Fruit fly (Drosophila melanogaster) whole organism, embryonic: Measurements from ENCODE around the gene CG7231.

ENCODE experiments used
- Atf-2 ChIP-seq: fragments of 200-800 bp; sonication (Bioruptor generic); optimal IDR thresholded peaks from 2 replicates; lab custom pipeline; 2016; ENCODE audit warnings: missing biosample characterization, missing genetic modification characterization
- Atf6 ChIP-seq: fragments of 200-800 bp; sonication (Bioruptor generic); IDR thresholded peaks from 2 replicates; pipeline ENCODE4 v1.3.6; 2022; ENCODE audit warnings: missing biosample characterization, missing genetic modification characterization
- C15 ChIP-seq: fragments of 200-800 bp; sonication (Bioruptor generic); IDR thresholded peaks from 3 replicates; pipeline ENCODE4 v1.3.6; 2022; ENCODE audit warnings: missing biosample characterization, missing genetic modification characterization
- CG1024 ChIP-seq: fragments of 200-800 bp; sonication (Bioruptor generic); IDR thresholded peaks from 2 replicates; pipeline ENCODE4 v1.3.6; 2022; ENCODE audit warnings: missing biosample characterization, missing genetic modification characterization
- CG10274 ChIP-seq: fragments of 200-800 bp; sonication (Bioruptor generic); optimal IDR thresholded peaks from 3 replicates; lab custom pipeline; 2017; ENCODE audit warnings: missing biosample characterization, mild to moderate bottlenecking, missing genetic modification characterization
- CG10543 ChIP-seq: fragments of 200-800 bp; sonication (Bioruptor generic); optimal IDR thresholded peaks from 3 replicates; lab custom pipeline; 2017; ENCODE audit warnings: missing biosample characterization, mild to moderate bottlenecking, missing genetic modification characterization, moderate library complexity
- CG11085 ChIP-seq: fragments of 200-800 bp; sonication (Bioruptor generic); IDR thresholded peaks from 2 replicates; pipeline ENCODE4 v1.3.6; 2022; ENCODE audit warnings: missing biosample characterization, missing genetic modification characterization
- CG11398 ChIP-seq: fragments of 200-800 bp; sonication (Bioruptor generic); optimal IDR thresholded peaks from 2 replicates; lab custom pipeline; 2016; ENCODE audit warnings: missing biosample characterization, missing genetic modification characterization
- CG11696 ChIP-seq: fragments of 200-800 bp; sonication (Bioruptor generic); IDR thresholded peaks from 2 replicates; pipeline ENCODE4 v1.3.6; 2022; ENCODE audit warnings: missing biosample characterization, missing genetic modification characterization
- CG12769 ChIP-seq: fragments of 200-800 bp; sonication (Bioruptor generic); optimal IDR thresholded peaks from 2 replicates; lab custom pipeline; 2019; ENCODE audit warnings: missing biosample characterization, mild to moderate bottlenecking, missing genetic modification characterization, moderate library complexity
- CG13287 ChIP-seq: fragments of 200-800 bp; sonication (Bioruptor generic); IDR thresholded peaks from 2 replicates; pipeline ENCODE4 v1.3.6; 2022; ENCODE audit warnings: missing biosample characterization, missing genetic modification characterization; ENCODE audit not compliant: partially characterized antibody
- CG13894 ChIP-seq: fragments of 200-800 bp; sonication (Bioruptor generic); optimal IDR thresholded peaks from 3 replicates; lab custom pipeline; 2018; ENCODE audit warnings: missing biosample characterization, mild to moderate bottlenecking, missing genetic modification characterization, moderate library complexity
- CG14667 ChIP-seq: fragments of 200-800 bp; sonication (Bioruptor generic); IDR thresholded peaks from 2 replicates; pipeline ENCODE4 v1.3.6; 2022; ENCODE audit warnings: missing biosample characterization, missing genetic modification characterization
- CG15011 ChIP-seq: fragments of 200-800 bp; sonication (Bioruptor generic); optimal IDR thresholded peaks from 3 replicates; lab custom pipeline; 2018; ENCODE audit warnings: missing biosample characterization, mild to moderate bottlenecking, missing genetic modification characterization
- CG1647 ChIP-seq: fragments of 200-800 bp; sonication (Bioruptor generic); optimal IDR thresholded peaks from 3 replicates; lab custom pipeline; 2016; ENCODE audit warnings: missing biosample characterization, missing genetic modification characterization
- CG17612 ChIP-seq: fragments of 200-800 bp; sonication (Bioruptor generic); IDR thresholded peaks from 2 replicates; pipeline ENCODE4 v1.3.6; 2022; ENCODE audit warnings: missing biosample characterization, missing genetic modification characterization
- CG2678 ChIP-seq: fragments of 200-800 bp; sonication (Bioruptor generic); optimal IDR thresholded peaks from 3 replicates; lab custom pipeline; 2019; ENCODE audit warnings: missing biosample characterization, mild to moderate bottlenecking, missing genetic modification characterization, moderate library complexity
- CG2712 ChIP-seq: fragments of 200-800 bp; optimal IDR thresholded peaks from 3 replicates; lab custom pipeline; 2019; ENCODE audit warnings: missing biosample characterization, mild to moderate bottlenecking, missing genetic modification characterization, moderate library complexity
- CG34376 ChIP-seq: fragments of 200-800 bp; sonication (Bioruptor generic); optimal IDR thresholded peaks from 2 replicates; lab custom pipeline; 2018; ENCODE audit warnings: missing biosample characterization, mild to moderate bottlenecking, missing genetic modification characterization
- CG4282 ChIP-seq: fragments of 200-800 bp; sonication (Bioruptor generic); optimal IDR thresholded peaks from 2 replicates; lab custom pipeline; 2016; ENCODE audit warnings: missing biosample characterization, missing genetic modification characterization
- CG7271 ChIP-seq: fragments of 200-800 bp; sonication (Bioruptor generic); optimal IDR thresholded peaks from 2 replicates; lab custom pipeline; 2018; ENCODE audit warnings: missing biosample characterization, mild to moderate bottlenecking, missing genetic modification characterization, moderate library complexity
- CG8281 ChIP-seq: fragments of 200-800 bp; sonication (Bioruptor generic); optimal IDR thresholded peaks from 2 replicates; lab custom pipeline; 2018; ENCODE audit warnings: missing biosample characterization, mild to moderate bottlenecking, missing genetic modification characterization, moderate library complexity
- CG9437 ChIP-seq: fragments of 200-800 bp; sonication (Bioruptor generic); optimal IDR thresholded peaks from 2 replicates; lab custom pipeline; 2018; ENCODE audit warnings: missing biosample characterization, mild to moderate bottlenecking, missing genetic modification characterization
- Dip3 ChIP-seq: fragments of 200-800 bp; sonication (Bioruptor generic); optimal IDR thresholded peaks from 3 replicates; lab custom pipeline; 2016; ENCODE audit warnings: missing biosample characterization, missing genetic modification characterization
- Eip74EF ChIP-seq, 2 experiments: fragments of 200-800 bp in 1 of 2; fragments of >200 bp in 1 of 2; sonication (Bioruptor generic) in 1 of 2; optimal IDR thresholded peaks; 2 replicates each; lab custom pipeline; 2017 to 2019; ENCODE audit warnings: missing biosample characterization in 2 of 2, missing genetic modification characterization in 2 of 2, mild to moderate bottlenecking in 1 of 2, moderate library complexity in 1 of 2
- Jarid2 ChIP-seq: fragments of 200-800 bp; sonication (Bioruptor generic); optimal IDR thresholded peaks from 3 replicates; lab custom pipeline; 2017; ENCODE audit warnings: mild to moderate bottlenecking, missing biosample characterization, missing genetic modification reagents, missing genetic modification characterization
- MTF-1 ChIP-seq: fragments of 200-800 bp; sonication (Bioruptor generic); optimal IDR thresholded peaks from 2 replicates; lab custom pipeline; 2018; ENCODE audit warnings: missing biosample characterization, mild to moderate bottlenecking, missing genetic modification characterization, borderline replicate concordance
- Sin3A ChIP-seq: fragments of >200 bp; optimal IDR thresholded peaks from 2 replicates; lab custom pipeline; 2018
- bowl ChIP-seq: fragments of 200-800 bp; sonication (Bioruptor generic); IDR thresholded peaks from 2 replicates; pipeline ENCODE4 v1.3.6; 2022; ENCODE audit warnings: missing biosample characterization, missing genetic modification characterization
- cas ChIP-seq: fragments of 200-800 bp; sonication (Bioruptor generic); IDR thresholded peaks from 2 replicates; pipeline ENCODE4 v1.3.6; 2022; ENCODE audit warnings: missing biosample characterization, missing genetic modification characterization
- dmrt11E ChIP-seq: fragments of 200-800 bp; sonication (Bioruptor generic); optimal IDR thresholded peaks from 3 replicates; lab custom pipeline; 2018; ENCODE audit warnings: missing biosample characterization, mild to moderate bottlenecking, missing genetic modification characterization, moderate library complexity
- fd64A ChIP-seq: fragments of 200-800 bp; sonication (Bioruptor generic); optimal IDR thresholded peaks from 3 replicates; lab custom pipeline; 2018; ENCODE audit warnings: missing biosample characterization, mild to moderate bottlenecking, missing genetic modification characterization
- fu2 ChIP-seq: fragments of 200-800 bp; sonication (Bioruptor generic); optimal IDR thresholded peaks from 2 replicates; lab custom pipeline; 2016; ENCODE audit warnings: missing biosample characterization, missing genetic modification characterization
- mirr ChIP-seq: fragments of 200-800 bp; sonication (Bioruptor generic); optimal IDR thresholded peaks from 3 replicates; lab custom pipeline; 2018; ENCODE audit warnings: missing biosample characterization, mild to moderate bottlenecking, missing genetic modification characterization
- nom ChIP-seq: fragments of 200-800 bp; sonication (Bioruptor generic); optimal IDR thresholded peaks from 2 replicates; lab custom pipeline; 2017; ENCODE audit warnings: missing biosample characterization, missing genetic modification characterization, mild to moderate bottlenecking, moderate library complexity, missing genetic modification reagents
- peb ChIP-seq: fragments of 200-800 bp; sonication (Bioruptor generic); IDR thresholded peaks from 2 replicates; pipeline ENCODE4 v1.3.6; 2022; ENCODE audit warnings: missing biosample characterization, missing genetic modification characterization
- pita ChIP-seq: fragments of 200-800 bp; sonication (Bioruptor generic); optimal IDR thresholded peaks from 2 replicates; lab custom pipeline; 2017; ENCODE audit warnings: missing biosample characterization, mild to moderate bottlenecking, missing genetic modification characterization
- psq ChIP-seq: fragments of 200-800 bp; sonication (Bioruptor generic); optimal IDR thresholded peaks from 2 replicates; lab custom pipeline; 2017; ENCODE audit warnings: missing biosample characterization, missing genetic modification characterization
- slbo ChIP-seq: fragments of 200-800 bp; sonication (Bioruptor generic); IDR thresholded peaks from 2 replicates; pipeline ENCODE4 v1.3.6; 2022; ENCODE audit warnings: missing biosample characterization, missing genetic modification characterization
- sr ChIP-seq: fragments of 200-800 bp; sonication (Bioruptor generic); IDR thresholded peaks from 3 replicates; pipeline ENCODE4 v1.3.6; 2022; ENCODE audit warnings: missing biosample characterization, missing genetic modification characterization
- sug ChIP-seq: fragments of 200-800 bp; optimal IDR thresholded peaks from 2 replicates; lab custom pipeline; 2019; ENCODE audit warnings: missing biosample characterization, mild to moderate bottlenecking, missing genetic modification characterization, moderate library complexity
- tgo ChIP-seq: fragments of 200-800 bp; sonication (Bioruptor generic); IDR thresholded peaks from 3 replicates; pipeline ENCODE4 v1.3.6; 2022; ENCODE audit warnings: missing biosample characterization, missing genetic modification characterization
- ttk ChIP-seq: fragments of 200-800 bp; sonication (Bioruptor generic); IDR thresholded peaks from 2 replicates; pipeline ENCODE4 v2.1.2; 2022; ENCODE audit warnings: missing biosample characterization, missing genetic modification characterization

The CG7231 gene

DNA sequence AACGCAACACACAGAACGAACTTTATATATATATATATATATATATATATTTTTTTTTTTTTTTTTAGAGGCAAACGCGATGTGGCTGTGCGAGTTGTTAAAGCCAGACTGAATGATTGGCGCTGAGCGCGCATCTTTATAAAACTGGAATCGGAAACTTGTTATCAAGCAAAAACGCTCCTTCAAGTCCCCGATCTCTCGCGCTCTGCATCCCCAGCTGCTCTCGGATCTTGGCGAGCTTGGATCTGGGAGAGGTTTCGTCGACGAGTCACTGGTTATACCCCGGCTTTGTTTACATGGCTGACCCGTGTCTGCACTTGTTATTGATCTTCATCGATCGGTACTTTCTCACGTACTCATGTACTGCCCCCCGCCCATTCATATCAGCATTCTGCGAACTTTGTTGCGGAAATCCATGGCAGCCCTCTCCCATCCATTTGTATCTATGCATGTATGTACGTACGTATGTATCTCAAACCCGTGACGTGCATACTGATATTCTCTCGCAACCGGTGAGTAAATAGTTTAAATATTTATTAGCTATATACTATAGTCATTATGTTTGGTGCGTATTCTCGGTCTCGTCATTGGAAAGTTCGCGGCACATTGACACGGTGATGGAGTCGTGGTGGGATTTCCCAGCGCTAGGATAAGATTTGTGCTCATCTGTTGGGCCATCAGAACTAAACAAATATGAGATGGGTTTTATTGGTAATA is 23.6 kb downstream of the CG7231 start, which contains the start of gene Spn28Dc (continued):
- no peak for TF ChIP-seq CG13287
- TF ChIP-seq CG1647 (GFP tag; lab: Kevin White, UChicago): no peak
- TF ChIP-seq ttk (GFP tag; lab: Robert Waterston, UW): no peak
- TF ChIP-seq dmrt11E: no peak
- no peak for TF ChIP-seq bowl (GFP tag; lab: Robert Waterston, UW)
- TF ChIP-seq CG15011 (GFP tag; lab: Kevin White, UChicago): no peak
- TF ChIP-seq peb: no peak
- TF ChIP-seq CG10543 (GFP tag; lab: Kevin White, UChicago): peak; percentile 28
- no peak for TF ChIP-seq Dip3 (GFP tag; lab: Kevin White, UChicago)
- TF ChIP-seq CG1024 (GFP tag; lab: Robert Waterston, UW): no peak
- no peak for TF ChIP-seq CG2678 (tag; lab: Kevin White, UChicago)
- no peak for TF ChIP-seq CG8281 (tag; lab: Kevin White, UChicago)
- no peak for TF ChIP-seq CG11398 (GFP tag; lab: Kevin White, UChicago)
- TF ChIP-seq sr: no peak
- no peak for TF ChIP-seq CG2712 (tag; lab: Kevin White, UChicago)
- TF ChIP-seq CG14667 (GFP tag; lab: Robert Waterston, UW): no peak
- no peak for TF ChIP-seq tgo (GFP tag; lab: Robert Waterston, UW)
- no peak for TF ChIP-seq CG10274
- TF ChIP-seq Jarid2 (GFP tag; lab: Kevin White, UChicago): peak; percentile 31
- TF ChIP-seq mirr (GFP tag; lab: Kevin White, UChicago): no peak
- TF ChIP-seq CG12769 (tag; lab: Kevin White, UChicago): peak; percentile 22
- no peak for TF ChIP-seq CG9437
- no peak for TF ChIP-seq slbo (GFP tag; lab: Robert Waterston, UW)
- no peak for TF ChIP-seq fu2
- no peak for TF ChIP-seq Atf6 (GFP tag; lab: Robert Waterston, UW)
- no peak for TF ChIP-seq pita (GFP tag; lab: Kevin White, UChicago)
- TF ChIP-seq nom (GFP tag; lab: Kevin White, UChicago): peak; percentile 74
- no peak for TF ChIP-seq fd64A (GFP tag; lab: Kevin White, UChicago)
- peak; percentile 28 for TF ChIP-seq CG13894
- TF ChIP-seq CG34376 (GFP tag; lab: Kevin White, UChicago): peak; percentile 63
- TF ChIP-seq MTF-1: no peak
- TF ChIP-seq CG11085 (GFP tag; lab: Robert Waterston, UW): no peak
- no peak for TF ChIP-seq Sin3A (lab: Kevin White, UChicago)
- no peak for TF ChIP-seq C15 (GFP tag; lab: Robert Waterston, UW)
- no peak for TF ChIP-seq Eip74EF (GFP tag; optimal IDR thresholded peaks at IDR 0.05; lab: Kevin White, UChicago)
- no peak for TF ChIP-seq CG11696 (GFP tag; lab: Robert Waterston, UW)
- no peak for TF ChIP-seq CG7271 (tag; lab: Kevin White, UChicago)
- peak; percentile 15 for TF ChIP-seq sug
- TF ChIP-seq cas (GFP tag; lab: Robert Waterston, UW): no peak
- no peak for TF ChIP-seq CG17612 (GFP tag; lab: Robert Waterston, UW)
- TF ChIP-seq psq (GFP tag; lab: Kevin White, UChicago): no peak
- TF ChIP-seq Atf-2 (GFP tag; lab: Kevin White, UChicago): no peak
- no peak for TF ChIP-seq CG4282
- TF ChIP-seq, all 482 proteins: peak for 10
